Worm (Caenorhabditis elegans): Measurements from ENCODE around the gene rexd-1.

DNA sequence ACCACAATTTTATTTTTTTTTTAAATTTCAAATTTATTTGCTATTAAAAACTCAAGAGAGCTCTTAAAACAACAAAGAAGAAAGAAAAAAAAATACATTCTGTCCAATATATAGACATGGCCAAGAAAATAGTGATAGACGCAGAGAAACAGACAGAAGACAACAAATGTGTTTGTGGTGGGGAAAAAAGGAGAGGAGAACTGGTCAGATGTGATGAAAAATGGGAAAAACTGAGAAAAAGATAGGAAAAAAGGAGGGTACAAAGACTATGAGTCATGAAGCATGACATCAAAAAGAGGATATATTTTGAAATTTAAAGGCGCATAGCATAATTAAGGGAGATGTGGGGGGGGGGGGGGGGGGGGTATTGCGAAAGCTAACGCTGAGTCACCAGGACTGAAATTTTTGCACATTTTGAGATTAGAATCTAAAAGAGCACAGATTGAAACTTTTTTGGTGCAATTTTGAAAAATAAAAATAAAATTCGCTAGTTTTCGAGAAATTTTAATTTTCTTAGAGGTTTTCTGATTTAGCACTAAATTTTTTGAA lies 15.2 kb upstream of the rexd-1 start:
- no peak for TF ChIP-seq lin-26 (GFP tag; IDR thresholded peaks at IDR 0.05)
- TF ChIP-seq F57A8.1 (GFP tag; optimal IDR thresholded peaks at IDR 0.05) = no peak
- no peak for TF ChIP-seq pha-4 (tag; optimal IDR thresholded peaks at IDR 0.05)
- no peak for TF ChIP-seq F10E7.11 (tag; optimal IDR thresholded peaks at IDR 0.05)
- no peak for TF ChIP-seq ztf-26 (tag; optimal IDR thresholded peaks at IDR 0.05)
- TF ChIP-seq snpc-4 (GFP tag; optimal IDR thresholded peaks at IDR 0.05) = no peak
- TF ChIP-seq snpc-4 (tag; optimal IDR thresholded peaks at IDR 0.05) = no peak
- no peak for TF ChIP-seq nhr-90 (tag; optimal IDR thresholded peaks at IDR 0.05)
- TF ChIP-seq repo-1 (tag; optimal IDR thresholded peaks at IDR 0.05) = no peak
- no peak for TF ChIP-seq ceh-79 (tag; optimal IDR thresholded peaks at IDR 0.05)

Data from whole organism, young adult.